Worm (Caenorhabditis elegans): ENCODE measurements around the gene ntl-9.

ntl-9 gene

ce11 chrIII:4944213-4944612 is at the start of gene ntl-9:
Gene ntl-9, plus strand, starts transcription at chrIII:4944513.
- TF ChIP-seq him-1 (tag; optimal IDR thresholded peaks at IDR 0.05), result no peak
- no peak for TF ChIP-seq dao-5 (tag; optimal IDR thresholded peaks at IDR 0.05)
- TF ChIP-seq W03F9.2 (tag; optimal IDR thresholded peaks at IDR 0.05), result no peak

- TF ChIP-seq W03F9.2 (tag; optimal IDR thresholded peaks at IDR 0.05) (no peak), dao-5 (tag; optimal IDR thresholded peaks at IDR 0.05) (no peak), him-1 (tag; optimal IDR thresholded peaks at IDR 0.05) (no peak)
These were observed 49.0 kb upstream of the ntl-9 start for ce11 chrIII:4895313-4895712.

- no peak for TF ChIP-seq W03F9.2 (tag; optimal IDR thresholded peaks at IDR 0.05)
These were observed 45.2 kb upstream of the ntl-9 start, which contains the start of gene nhl-2 for ce11 chrIII:4899035-4899578. Gene nhl-2, minus strand, starts transcription at chrIII:4899085.

ce11 chrIII:4899728-4900127 is 44.6 kb upstream of the ntl-9 start:
- TF ChIP-seq him-1 (tag; optimal IDR thresholded peaks at IDR 0.05) (peak; percentile 98), W03F9.2 (tag; optimal IDR thresholded peaks at IDR 0.05) (peak; percentile 95), dao-5 (tag; optimal IDR thresholded peaks at IDR 0.05) (no peak)

- no peak for TF ChIP-seq dao-5 (tag; optimal IDR thresholded peaks at IDR 0.05)
- TF ChIP-seq W03F9.2 (tag; optimal IDR thresholded peaks at IDR 0.05), result no peak
These were observed 44.1 kb upstream of the ntl-9 start, which contains the start of gene tag-340 for ce11 chrIII:4900260-4900659. Gene tag-340, plus strand, starts transcription at chrIII:4900508.

ce11 chrIII:4903784-4904183 is 40.5 kb upstream of the ntl-9 start, which contains the start of gene kbp-2:
Gene kbp-2, minus strand, starts transcription at chrIII:4903884.
- TF ChIP-seq him-1 (tag; optimal IDR thresholded peaks at IDR 0.05) (no peak), dao-5 (tag; optimal IDR thresholded peaks at IDR 0.05) (no peak), W03F9.2 (tag; optimal IDR thresholded peaks at IDR 0.05) (no peak)

ce11 chrIII:4905405-4905804 is 38.9 kb upstream of the ntl-9 start, which contains the start of gene F26F4.8:
Gene F26F4.8, minus strand, starts transcription at chrIII:4905473.
- TF ChIP-seq W03F9.2 (tag; optimal IDR thresholded peaks at IDR 0.05), result no peak
- no peak for TF ChIP-seq dao-5 (tag; optimal IDR thresholded peaks at IDR 0.05)
- no peak for TF ChIP-seq him-1 (tag; optimal IDR thresholded peaks at IDR 0.05)

- TF ChIP-seq him-1 (tag; optimal IDR thresholded peaks at IDR 0.05) (no peak), W03F9.2 (tag; optimal IDR thresholded peaks at IDR 0.05) (no peak), dao-5 (tag; optimal IDR thresholded peaks at IDR 0.05) (no peak)
These were observed 37.9 kb upstream of the ntl-9 start for ce11 chrIII:4906365-4906764.

ce11 chrIII:4906896-4907295 is 37.4 kb upstream of the ntl-9 start, which contains the start of gene rom-1:
Gene rom-1, plus strand, starts transcription at chrIII:4907196.
- TF ChIP-seq him-1 (tag; optimal IDR thresholded peaks at IDR 0.05), result no peak
- TF ChIP-seq dao-5 (tag; optimal IDR thresholded peaks at IDR 0.05), result no peak
- TF ChIP-seq W03F9.2 (tag; optimal IDR thresholded peaks at IDR 0.05), result no peak

- TF ChIP-seq W03F9.2 (tag; optimal IDR thresholded peaks at IDR 0.05), result no peak
These were observed 34.4 kb upstream of the ntl-9 start, which contains the start of gene F26F4.12 for ce11 chrIII:4909938-4910337. Gene F26F4.12, minus strand, starts transcription at chrIII:4910038.

ce11 chrIII:4910956-4911355 is 33.4 kb upstream of the ntl-9 start, which contains the start of gene F26F4.2:
Gene F26F4.2, plus strand, starts transcription at chrIII:4911256.
- TF ChIP-seq W03F9.2 (tag; optimal IDR thresholded peaks at IDR 0.05), result no peak
- no peak for TF ChIP-seq him-1 (tag; optimal IDR thresholded peaks at IDR 0.05)
- no peak for TF ChIP-seq dao-5 (tag; optimal IDR thresholded peaks at IDR 0.05)

- TF ChIP-seq W03F9.2 (tag; optimal IDR thresholded peaks at IDR 0.05) (peak; percentile 52), him-1 (tag; optimal IDR thresholded peaks at IDR 0.05) (no peak), dao-5 (tag; optimal IDR thresholded peaks at IDR 0.05) (no peak)
These were observed 32.0 kb upstream of the ntl-9 start, which contains the start of the genes F26F4.9 and cee-1 for ce11 chrIII:4912317-4912716. Gene F26F4.9, minus strand, starts transcription at chrIII:4912521. Gene cee-1, plus strand, starts transcription at chrIII:4912699.

ce11 chrIII:4913736-4914135 is 30.6 kb upstream of the ntl-9 start:
- no peak for TF ChIP-seq dao-5 (tag; optimal IDR thresholded peaks at IDR 0.05)
- no peak for TF ChIP-seq him-1 (tag; optimal IDR thresholded peaks at IDR 0.05)
- TF ChIP-seq W03F9.2 (tag; optimal IDR thresholded peaks at IDR 0.05), result no peak

ce11 chrIII:4917077-4917476 is 27.2 kb upstream of the ntl-9 start, which contains the start of gene rars-1:
Gene rars-1, minus strand, starts transcription at chrIII:4917177.
- TF ChIP-seq him-1 (tag; optimal IDR thresholded peaks at IDR 0.05), result no peak
- no peak for TF ChIP-seq W03F9.2 (tag; optimal IDR thresholded peaks at IDR 0.05)
- TF ChIP-seq dao-5 (tag; optimal IDR thresholded peaks at IDR 0.05), result no peak

Measured in whole organism, L4/young adult.